Fruit fly (Drosophila melanogaster) whole organism, wandering third instar larva: ENCODE measurements around the gene HP5.

Experiments
- Dif ChIP-seq: fragments of 200-275, 200-300 bp; sonication (Bioruptor generic); optimal IDR thresholded peaks from 2 replicates; lab custom pipeline; 2018; ENCODE audit warnings: missing biosample characterization, missing genetic modification characterization; ENCODE audit not compliant: partially characterized antibody
- br ChIP-seq: fragments of 200-800 bp; sonication (Bioruptor generic); optimal IDR thresholded peaks from 2 replicates; lab custom pipeline; 2016; ENCODE audit warnings: missing biosample characterization, missing genetic modification characterization
- pan ChIP-seq: fragments of >200 bp; optimal IDR thresholded peaks from 2 replicates; lab custom pipeline; 2017
- psq ChIP-seq: fragments of 200-800 bp; sonication (Bioruptor generic); optimal IDR thresholded peaks from 3 replicates; lab custom pipeline; 2017; ENCODE audit warnings: missing biosample characterization, mild to moderate bottlenecking, missing genetic modification characterization, moderate library complexity

- TF ChIP-seq pan (lab: Kevin White, UChicago) (no peak), psq (GFP tag; lab: Kevin White, UChicago) (no peak), Dif (GFP tag; lab: Kevin White, UChicago) (no peak), br (no peak)
Measured at dm6 chrX:11476758-11477157, 22.2 kb downstream of the HP5 start, which contains the start of gene Cyp4g15.
